Worm (Caenorhabditis elegans): ENCODE data around the gene M02D8.5.

- no peak for TF ChIP-seq ztf-4 (tag; optimal IDR thresholded peaks at IDR 0.05)
- TF ChIP-seq ceh-28 (tag; optimal IDR thresholded peaks at IDR 0.05), result no peak
- TF ChIP-seq nhr-23 (tag; optimal IDR thresholded peaks at IDR 0.05), result no peak
- TF ChIP-seq unc-39 (tag; optimal IDR thresholded peaks at IDR 0.05), result no peak
- TF ChIP-seq pqm-1 (tag; optimal IDR thresholded peaks at IDR 0.05), result no peak
- no peak for TF ChIP-seq mml-1 (tag; optimal IDR thresholded peaks at IDR 0.05)
- no peak for TF ChIP-seq snpc-4 (tag; optimal IDR thresholded peaks at IDR 0.05)
- no peak for TF ChIP-seq pha-4 (tag; optimal IDR thresholded peaks at IDR 0.05)
- TF ChIP-seq zag-1 (tag; optimal IDR thresholded peaks at IDR 0.05), result no peak
- no peak for TF ChIP-seq mdl-1 (tag; optimal IDR thresholded peaks at IDR 0.05)
- TF ChIP-seq fos-1 (tag; optimal IDR thresholded peaks at IDR 0.05), result no peak
- TF ChIP-seq eor-1 (tag; optimal IDR thresholded peaks at IDR 0.05), result no peak
- TF ChIP-seq egl-27 (tag; optimal IDR thresholded peaks at IDR 0.05), result no peak
These were observed 15.9 kb downstream of the M02D8.5 start for ce11 chrX:8745524-8745923.

All from whole organism, L3 larva.